Worm (Caenorhabditis elegans) whole organism, L3 larva: ENCODE results near the gene phdh-1.

Experiments
- aly-2 ChIP-seq: fragments of 150-350 bp; optimal IDR thresholded peaks from 2 replicates; lab custom pipeline; 2014; ENCODE audit warnings: missing biosample characterization, missing genetic modification characterization
- ama-1 ChIP-seq: fragments of 150-350 bp; optimal IDR thresholded peaks from 2 replicates; lab custom pipeline; 2018
- ceh-28 ChIP-seq: fragments of 150-350 bp; optimal IDR thresholded peaks from 2 replicates; lab custom pipeline; 2014; ENCODE audit warnings: missing biosample characterization, missing genetic modification reagents, missing genetic modification characterization
- ceh-82 ChIP-seq: fragments of 150-350 bp; optimal IDR thresholded peaks from 2 replicates; lab custom pipeline; 2014; ENCODE audit warnings: missing biosample characterization, missing genetic modification characterization
- ceh-9 ChIP-seq: sonication (generic microtip); optimal IDR thresholded peaks from 2 replicates; lab custom pipeline; 2018; ENCODE audit warnings: missing biosample characterization, missing genetic modification characterization
- daf-12 ChIP-seq: fragments of 150-350 bp; optimal IDR thresholded peaks from 2 replicates; lab custom pipeline; 2014; ENCODE audit warnings: missing biosample characterization, missing genetic modification reagents, missing genetic modification characterization
- egl-27 ChIP-seq: sonication (generic microtip); optimal IDR thresholded peaks from 4 replicates; lab custom pipeline; 2017; ENCODE audit warnings: missing biosample characterization, missing genetic modification reagents, missing genetic modification characterization
- egl-5 ChIP-seq: fragments of 150-350 bp; optimal IDR thresholded peaks from 2 replicates; lab custom pipeline; 2017; ENCODE audit warnings: missing biosample characterization, missing genetic modification reagents, missing genetic modification characterization, inconsistent platforms
- elt-1 ChIP-seq: fragments of 150-350 bp; optimal IDR thresholded peaks from 2 replicates; lab custom pipeline; 2014; ENCODE audit warnings: missing biosample characterization, missing genetic modification characterization
- elt-2 ChIP-seq: sonication (generic microtip); optimal IDR thresholded peaks from 2 replicates; lab custom pipeline; 2016; ENCODE audit warnings: missing genetic modification reagents, mild to moderate bottlenecking, missing genetic modification characterization, missing compliant biosample characterization
- elt-3 ChIP-seq, 3 experiments: fragments of 150-350 bp in 1 of 3; sonication (generic microtip) in 2 of 3; optimal IDR thresholded peaks; 2 replicates in 2 of 3; 4 replicates in 1 of 3; lab custom pipeline; 2014 to 2017; ENCODE audit warnings: missing biosample characterization in 3 of 3, missing genetic modification characterization in 3 of 3
- eor-1 ChIP-seq, 2 experiments: fragments of 150-350 bp; optimal IDR thresholded peaks; 2 replicates each; lab custom pipeline; 2014 to 2018; ENCODE audit warnings: missing biosample characterization in 2 of 2, missing genetic modification characterization in 2 of 2
- fkh-10 ChIP-seq: sonication (generic microtip); optimal IDR thresholded peaks from 2 replicates; lab custom pipeline; 2017; ENCODE audit warnings: missing biosample characterization, missing genetic modification reagents, missing genetic modification characterization
- fkh-2 ChIP-seq: fragments of 150-350 bp; optimal IDR thresholded peaks from 2 replicates; lab custom pipeline; 2014; ENCODE audit warnings: missing biosample characterization, missing genetic modification reagents, missing genetic modification characterization
- fos-1 ChIP-seq: fragments of 150-350 bp; optimal IDR thresholded peaks from 2 replicates; lab custom pipeline; 2014; ENCODE audit warnings: missing biosample characterization, missing genetic modification characterization
- hmg-11 ChIP-seq: sonication (generic microtip); optimal IDR thresholded peaks from 2 replicates; lab custom pipeline; 2016; ENCODE audit warnings: missing genetic modification characterization, missing compliant biosample characterization
- jun-1 ChIP-seq: fragments of 150-350 bp; optimal IDR thresholded peaks from 2 replicates; lab custom pipeline; 2014; ENCODE audit warnings: missing biosample characterization, missing genetic modification reagents, missing genetic modification characterization
- lin-15B ChIP-seq: fragments of 150-350 bp; optimal IDR thresholded peaks from 2 replicates; lab custom pipeline; 2014; ENCODE audit warnings: missing biosample characterization, missing genetic modification characterization
- lin-39 ChIP-seq: fragments of 150-350 bp; optimal IDR thresholded peaks from 2 replicates; lab custom pipeline; 2018; ENCODE audit warnings: missing biosample characterization, missing genetic modification reagents, missing genetic modification characterization
- lsy-12 ChIP-seq: sonication (generic microtip); optimal IDR thresholded peaks from 2 replicates; lab custom pipeline; 2016; ENCODE audit warnings: mild to moderate bottlenecking, missing genetic modification characterization, missing compliant biosample characterization
- mdl-1 ChIP-seq: fragments of 150-350 bp; optimal IDR thresholded peaks from 2 replicates; lab custom pipeline; 2014; ENCODE audit warnings: missing biosample characterization, missing genetic modification characterization
- mml-1 ChIP-seq: fragments of 150-350 bp; sonication (generic microtip); optimal IDR thresholded peaks from 3 replicates; lab custom pipeline; 2014; ENCODE audit warnings: missing biosample characterization, missing genetic modification characterization
- nfya-1 ChIP-seq: sonication (generic microtip); optimal IDR thresholded peaks from 2 replicates; lab custom pipeline; 2017; ENCODE audit warnings: missing genetic modification characterization, mild to moderate bottlenecking, missing compliant biosample characterization, antibody characterized with exemption, moderate library complexity; ENCODE audit not compliant: insufficient read depth
- nhr-11 ChIP-seq: fragments of 150-350 bp; optimal IDR thresholded peaks from 2 replicates; lab custom pipeline; 2014; ENCODE audit warnings: missing biosample characterization, missing genetic modification characterization
- nhr-12 ChIP-seq: fragments of 150-350 bp; optimal IDR thresholded peaks from 2 replicates; lab custom pipeline; 2014; ENCODE audit warnings: missing biosample characterization, missing genetic modification characterization
- nhr-23 ChIP-seq: fragments of 150-350 bp; optimal IDR thresholded peaks from 2 replicates; lab custom pipeline; 2014; ENCODE audit warnings: missing biosample characterization, missing genetic modification reagents, missing genetic modification characterization
- nhr-25 ChIP-seq: sonication (generic microtip); optimal IDR thresholded peaks from 2 replicates; lab custom pipeline; 2017; ENCODE audit warnings: missing biosample characterization, missing genetic modification characterization
- nhr-28 ChIP-seq: fragments of 150-350 bp; optimal IDR thresholded peaks from 2 replicates; lab custom pipeline; 2014; ENCODE audit warnings: missing biosample characterization, missing genetic modification characterization
- nhr-43 ChIP-seq: sonication (generic microtip); optimal IDR thresholded peaks from 2 replicates; lab custom pipeline; 2016; ENCODE audit warnings: mild to moderate bottlenecking, missing genetic modification characterization, missing compliant biosample characterization; ENCODE audit not compliant: poor library complexity, severe bottlenecking
- nhr-67 ChIP-seq: fragments of 150-350 bp; optimal IDR thresholded peaks from 2 replicates; lab custom pipeline; 2014; ENCODE audit warnings: missing biosample characterization, missing genetic modification characterization
- nhr-76 ChIP-seq: fragments of 150-350 bp; sonication (generic microtip); optimal IDR thresholded peaks from 5 replicates; lab custom pipeline; 2014; ENCODE audit warnings: missing biosample characterization, missing genetic modification characterization
- nhr-77 ChIP-seq: fragments of 150-350 bp; optimal IDR thresholded peaks from 2 replicates; lab custom pipeline; 2014; ENCODE audit warnings: missing biosample characterization, missing genetic modification characterization
- pha-4 ChIP-seq: fragments of 150-350 bp; optimal IDR thresholded peaks from 2 replicates; lab custom pipeline; 2014; ENCODE audit warnings: missing biosample characterization, missing genetic modification reagents, missing genetic modification characterization
- pqm-1 ChIP-seq: fragments of 150-350 bp; optimal IDR thresholded peaks from 2 replicates; lab custom pipeline; 2017; ENCODE audit warnings: missing biosample characterization, missing genetic modification characterization, inconsistent platforms
- sea-2 ChIP-seq: fragments of 150-350 bp; sonication (generic microtip); optimal IDR thresholded peaks from 4 replicates; lab custom pipeline; 2014; ENCODE audit warnings: missing biosample characterization, missing genetic modification reagents, missing genetic modification characterization
- skn-1 ChIP-seq: fragments of 150-350 bp; optimal IDR thresholded peaks from 2 replicates; lab custom pipeline; 2014; ENCODE audit warnings: missing biosample characterization, missing genetic modification characterization
- tbx-2 ChIP-seq: sonication (generic microtip); optimal IDR thresholded peaks from 2 replicates; lab custom pipeline; 2016; ENCODE audit warnings: mild to moderate bottlenecking, missing genetic modification characterization, missing compliant biosample characterization
- zag-1 ChIP-seq: fragments of 150-350 bp; optimal IDR thresholded peaks from 2 replicates; lab custom pipeline; 2014; ENCODE audit warnings: missing biosample characterization, missing genetic modification characterization
- ztf-11 ChIP-seq: fragments of 150-350 bp; optimal IDR thresholded peaks from 2 replicates; lab custom pipeline; 2014; ENCODE audit warnings: missing biosample characterization, missing genetic modification characterization
- ztf-4 ChIP-seq: fragments of 150-350 bp; optimal IDR thresholded peaks from 2 replicates; lab custom pipeline; 2014; ENCODE audit warnings: missing biosample characterization, missing genetic modification characterization

Gene phdh-1

DNA sequence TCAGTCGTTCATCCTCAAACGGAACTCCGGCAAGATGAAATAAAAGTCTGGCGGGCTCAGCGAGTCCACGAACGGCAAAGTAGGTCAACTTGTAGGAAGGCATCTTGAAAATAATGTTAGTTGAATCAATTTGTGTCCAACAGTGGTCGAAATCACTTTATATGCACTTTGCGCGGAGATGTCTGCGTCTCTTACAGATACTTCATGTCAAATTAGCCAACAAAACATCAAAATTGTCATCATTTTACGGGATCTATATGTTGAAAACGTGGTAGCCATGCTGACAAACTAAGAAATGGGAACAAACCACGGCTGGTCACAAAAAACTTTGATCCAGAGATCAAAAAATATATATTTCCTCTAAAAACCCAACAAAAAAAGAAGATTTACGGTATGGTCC, 20.5 kb downstream of the phdh-1 start, which contains the start of gene gst-12:
gst-12 (minus strand) TSS at position 254 of the 400 bp plus-strand sequence.
- TF ChIP-seq nhr-25 (tag; lab: Kevin White, UChicago), result peak; percentile 29
- TF ChIP-seq nhr-23 (tag; lab: Kevin White, UChicago), result peak; percentile 60
- TF ChIP-seq jun-1, result no peak
- no peak for TF ChIP-seq ama-1
- TF ChIP-seq eor-1 (tag; optimal IDR thresholded peaks at IDR 0.05; lab: Kevin White, UChicago), result no peak
- no peak for TF ChIP-seq tbx-2
- TF ChIP-seq nhr-43 (tag; lab: Kevin White, UChicago), result peak; percentile 51
- TF ChIP-seq egl-5, result no peak

ce11 chrII:13616000-13616399, 22.3 kb downstream of the phdh-1 start, which contains the start of gene gst-14:
gst-14 (minus strand) TSS chrII:13616100.
- TF ChIP-seq zag-1 (no peak), tbx-2 (no peak), nhr-28 (tag; lab: Kevin White, UChicago) (no peak), elt-3 (tag; optimal IDR thresholded peaks at IDR 0.05; lab: Kevin White, UChicago) (no peak), elt-1 (tag; lab: Kevin White, UChicago) (no peak), nhr-23 (tag; lab: Kevin White, UChicago) (no peak), sea-2 (no peak), jun-1 (no peak), nhr-43 (tag; lab: Kevin White, UChicago) (no peak), nhr-11 (no peak), ceh-9 (tag; lab: Kevin White, UChicago) (no peak)

DNA sequence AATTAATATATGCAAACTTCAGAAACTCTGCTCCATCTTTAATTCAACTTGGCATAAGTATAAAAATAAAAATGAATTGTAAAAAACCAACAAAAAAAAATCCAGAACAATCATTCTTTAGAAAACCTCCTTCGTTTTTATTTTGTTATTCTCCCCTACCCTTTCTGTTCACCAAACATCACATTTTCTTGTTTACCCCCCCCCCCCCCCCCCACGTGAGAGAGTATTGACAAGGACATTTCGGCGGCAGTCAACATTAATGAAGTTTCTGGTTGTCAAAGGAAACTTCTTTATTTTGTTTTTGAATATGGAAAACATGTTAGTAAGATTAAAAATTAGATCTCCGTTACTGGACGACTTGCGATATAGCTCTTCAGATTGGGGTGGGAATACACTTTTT, 23.8 kb downstream of the phdh-1 start:
- TF ChIP-seq pha-4 (tag; lab: Kevin White, UChicago) (peak; percentile 72), ceh-28 (tag; lab: Kevin White, UChicago) (no peak)

DNA sequence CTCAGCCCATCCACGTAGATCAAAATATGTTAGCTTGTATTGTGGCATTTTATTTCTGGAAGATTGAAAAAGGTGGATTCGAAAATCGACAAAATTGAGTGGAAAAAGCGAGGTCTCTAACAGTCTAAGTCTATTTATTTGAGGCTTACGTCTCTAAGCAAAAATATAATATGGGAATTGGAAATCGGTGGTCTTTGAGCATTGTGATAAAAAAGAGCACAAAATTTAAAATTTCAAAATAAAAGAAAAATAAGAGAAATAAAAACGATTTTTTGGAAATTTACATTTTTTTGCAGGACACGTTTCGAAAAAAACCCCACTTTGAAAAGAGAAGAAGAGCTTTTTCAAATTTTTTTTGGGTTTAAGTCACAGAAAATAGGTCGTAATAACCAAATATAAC, 25.2 kb downstream of the phdh-1 start, which contains the start of gene gst-15:
gst-15 (minus strand) TSS at position 101 of the 400 bp plus-strand sequence.
- no peak for TF ChIP-seq nhr-12 (tag; lab: Kevin White, UChicago)
- no peak for TF ChIP-seq aly-2 (tag; lab: Kevin White, UChicago)
- TF ChIP-seq mml-1, result no peak
- TF ChIP-seq ceh-9 (tag; lab: Kevin White, UChicago), result no peak
- no peak for TF ChIP-seq elt-2 (tag; lab: Kevin White, UChicago)
- TF ChIP-seq nhr-67 (tag; lab: Kevin White, UChicago), result no peak
- no peak for TF ChIP-seq lin-15B
- no peak for TF ChIP-seq mdl-1 (tag; lab: Kevin White, UChicago)
- TF ChIP-seq elt-1 (tag; lab: Kevin White, UChicago), result no peak
- no peak for TF ChIP-seq ceh-82 (tag; lab: Kevin White, UChicago)
- TF ChIP-seq ama-1, result no peak
- no peak for TF ChIP-seq fkh-2 (tag; lab: Kevin White, UChicago)
- TF ChIP-seq, all 47 proteins: peak for 0

DNA sequence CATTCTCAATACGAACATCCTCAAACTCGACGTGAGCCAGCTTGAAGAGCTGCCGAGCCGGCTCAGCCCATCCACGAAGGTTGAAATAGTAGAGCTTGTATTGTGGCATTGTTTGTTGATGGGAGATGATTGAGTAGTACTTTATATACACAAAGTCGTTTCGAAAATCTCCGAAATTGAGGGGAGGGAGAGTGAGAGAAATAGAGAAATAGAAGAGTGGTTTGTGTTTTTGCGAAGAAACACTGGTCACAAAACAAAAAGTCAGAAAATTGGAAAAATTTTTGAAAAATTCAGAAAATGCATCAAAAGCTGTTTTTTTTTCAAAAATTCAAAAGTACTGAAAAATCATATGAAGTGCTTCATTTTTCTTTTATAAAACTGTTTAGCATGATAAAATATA, 27.1 kb downstream of the phdh-1 start, which contains the start of gene gst-24:
gst-24 (minus strand) TSS at position 181 of the 400 bp plus-strand sequence.
- TF ChIP-seq zag-1 (no peak), ceh-82 (tag; lab: Kevin White, UChicago) (no peak), pha-4 (tag; lab: Kevin White, UChicago) (peak; percentile 42)

DNA sequence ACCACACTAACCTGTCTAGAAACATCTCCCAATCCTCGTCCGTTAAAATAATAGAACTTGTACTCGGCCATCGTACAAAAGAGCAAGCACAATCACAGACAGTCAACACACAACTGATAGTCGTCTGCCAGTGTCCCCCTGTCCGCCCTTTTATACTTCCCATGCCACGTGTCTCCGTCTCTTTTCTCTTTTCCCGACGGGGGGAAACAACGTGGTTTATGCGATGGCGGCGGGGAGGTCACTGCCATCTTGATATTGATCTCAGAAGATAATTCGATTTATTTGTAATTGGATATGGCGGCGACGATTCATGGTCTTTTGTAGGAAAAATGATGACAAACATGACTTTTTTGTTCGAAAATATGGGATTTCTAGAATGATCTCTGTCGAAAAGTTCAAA, 28.6 kb downstream of the phdh-1 start, which contains the start of gene gst-20:
gst-20 (minus strand) TSS at position 170 of the 400 bp plus-strand sequence.
- TF ChIP-seq pha-4 (tag; lab: Kevin White, UChicago) (peak; percentile 75), ceh-82 (tag; lab: Kevin White, UChicago) (no peak), jun-1 (peak; percentile 14), mdl-1 (tag; lab: Kevin White, UChicago) (peak; percentile 54), fos-1 (tag; lab: Kevin White, UChicago) (no peak), ama-1 (no peak), daf-12 (tag; lab: Kevin White, UChicago) (no peak), elt-2 (tag; lab: Kevin White, UChicago) (peak; percentile 64), eor-1 (tag; optimal IDR thresholded peaks at IDR 0.05; lab: Kevin White, UChicago) (no peak), pqm-1 (peak; percentile 49), nhr-76 (no peak), ceh-28 (tag; lab: Kevin White, UChicago) (peak; percentile 53), tbx-2 (no peak), aly-2 (tag; lab: Kevin White, UChicago) (no peak), nfya-1 (peak; percentile 8), ztf-11 (tag; lab: Kevin White, UChicago) (no peak), ztf-4 (tag; lab: Kevin White, UChicago) (no peak), mml-1 (no peak), egl-27 (tag; lab: Kevin White, UChicago) (no peak), nhr-23 (tag; lab: Kevin White, UChicago) (peak; percentile 48), lsy-12 (tag; lab: Kevin White, UChicago) (no peak), zag-1 (no peak), nhr-11 (no peak), lin-39 (tag; lab: Kevin White, UChicago) (no peak), skn-1 (tag; lab: Kevin White, UChicago) (no peak), nhr-67 (tag; lab: Kevin White, UChicago) (no peak), nhr-77 (no peak), fkh-10 (GFP tag; lab: Kevin White, UChicago) (no peak), nhr-25 (tag; lab: Kevin White, UChicago) (peak; percentile 64), sea-2 (no peak), hmg-11 (tag; lab: Kevin White, UChicago) (no peak)
